Worm (Caenorhabditis elegans): ENCODE data around the gene cyp-33C11.
"Not testable (repeated sequence)": the region's sequence is repeated elsewhere in the genome, so short reads cannot be mapped to it uniquely, and the experiment has no call there.

cyp-33C11 gene

DNA sequence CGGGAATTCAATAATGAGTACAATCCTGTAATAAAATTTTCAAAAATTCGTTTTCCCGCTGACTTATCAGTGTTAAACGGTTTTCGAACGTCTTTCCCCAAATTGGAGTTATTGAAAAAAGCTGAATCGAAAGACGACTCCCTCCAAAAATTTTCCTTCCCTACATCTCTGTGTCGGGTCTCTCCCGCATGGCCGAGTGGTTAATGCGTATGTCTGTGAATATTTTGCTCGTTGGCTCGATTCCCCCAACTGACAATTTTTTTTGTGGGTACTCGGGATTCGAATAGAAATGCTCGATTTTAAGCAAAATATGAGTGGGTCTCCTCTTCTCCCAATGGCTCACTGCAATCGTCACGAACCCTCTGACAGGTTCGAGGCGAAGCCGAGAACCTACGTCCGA, 6.3 kb downstream of the cyp-33C11 start:
- 0 out of 2 replicates have a peak, but pooled peaks have one; percentile 65 for TF ChIP-seq D1046.2 (GFP tag; IDR thresholded peaks at IDR 0.05)
- peak; percentile 71; the same call in 1 of the 2 replicates for TF ChIP-seq F26F4.8 (GFP tag; conservative IDR thresholded peaks at IDR 0.05)
- peak; percentile 68 for TF ChIP-seq arid-1 (GFP tag; conservative IDR thresholded peaks at IDR 0.05)
- TF ChIP-seq pha-4 (GFP tag; IDR thresholded peaks at IDR 0.05): peak; percentile 51; the same call in 1 of the 2 replicates
- not testable (repeated sequence) for TF ChIP-seq pha-4 (tag; optimal IDR thresholded peaks at IDR 0.05)
- peak; percentile 48; the same call in 1 of the 2 replicates for TF ChIP-seq ctbp-1 (GFP tag; IDR thresholded peaks at IDR 0.05)
- peak; percentile 11; the same call in 1 of the 2 replicates for TF ChIP-seq nhr-41 (GFP tag; IDR thresholded peaks at IDR 0.05)
- TF ChIP-seq php-3 (GFP tag; IDR thresholded peaks at IDR 0.05): peak; percentile 57; the same call in 1 of the 2 replicates
- TF ChIP-seq dmd-6 (GFP tag; IDR thresholded peaks at IDR 0.05): peak; percentile 51
- peak; percentile 66 for TF ChIP-seq hmg-1.1 (GFP tag; IDR thresholded peaks at IDR 0.05)
- 0 out of 2 replicates have a peak, but pooled peaks have one; percentile 28 for TF ChIP-seq Y105C5A.15 (GFP tag; IDR thresholded peaks at IDR 0.05)
- 0 out of 2 replicates have a peak, but pooled peaks have one; percentile 34 for TF ChIP-seq Y48G9A.11 (GFP tag; IDR thresholded peaks at IDR 0.05)
- TF ChIP-seq tra-1 (GFP tag; IDR thresholded peaks at IDR 0.05): peak; percentile 59; the same call in 1 of the 2 replicates
- TF ChIP-seq lim-7 (GFP tag; IDR thresholded peaks at IDR 0.05): peak; percentile 87
- peak; percentile 73 for TF ChIP-seq vab-7 (GFP tag; IDR thresholded peaks at IDR 0.05)
- TF ChIP-seq lin-1 (GFP tag; IDR thresholded peaks at IDR 0.05): peak; percentile 51; the same call in 1 of the 2 replicates
- peak; percentile 88 for TF ChIP-seq dmd-8 (GFP tag; IDR thresholded peaks at IDR 0.05)
- 0 out of 2 replicates have a peak, but pooled peaks have one; percentile 24 for TF ChIP-seq Y75B8A.6 (GFP tag; IDR thresholded peaks at IDR 0.05)

- TF ChIP-seq R02D3.7 (tag; optimal IDR thresholded peaks at IDR 0.05): no peak
- TF ChIP-seq fos-1 (tag; optimal IDR thresholded peaks at IDR 0.05): no peak
- TF ChIP-seq daf-19 (GFP tag; conservative IDR thresholded peaks at IDR 0.05): no peak
- TF ChIP-seq attf-4 (tag; optimal IDR thresholded peaks at IDR 0.05): no peak
- no peak for TF ChIP-seq pha-4 (GFP tag; IDR thresholded peaks at IDR 0.05)
- TF ChIP-seq pha-4 (tag; optimal IDR thresholded peaks at IDR 0.05): no peak
- no peak for TF ChIP-seq zip-2 (tag; optimal IDR thresholded peaks at IDR 0.05)
- TF ChIP-seq fkh-10 (GFP tag; optimal IDR thresholded peaks at IDR 0.05): no peak
- no peak for TF ChIP-seq set-16 (GFP tag; IDR thresholded peaks at IDR 0.05)
- no peak for TF ChIP-seq T26A8.4 (GFP tag; IDR thresholded peaks at IDR 0.05)
- no peak for TF ChIP-seq D1046.2 (GFP tag; IDR thresholded peaks at IDR 0.05)
- no peak for TF ChIP-seq nhr-10 (tag; optimal IDR thresholded peaks at IDR 0.05)
- TF ChIP-seq dmd-8 (GFP tag; IDR thresholded peaks at IDR 0.05): no peak
- no peak for TF ChIP-seq nhr-48 (tag; optimal IDR thresholded peaks at IDR 0.05)
- no peak for TF ChIP-seq F44E2.7 (GFP tag; IDR thresholded peaks at IDR 0.05)
- TF ChIP-seq F26F4.8 (GFP tag; conservative IDR thresholded peaks at IDR 0.05): no peak
- no peak for TF ChIP-seq snpc-1.2 (GFP tag; IDR thresholded peaks at IDR 0.05)
- TF ChIP-seq mes-2 (tag; optimal IDR thresholded peaks at IDR 0.05; ENCODE audit: poor library complexity, severe bottlenecking): no peak
- TF ChIP-seq ztf-7 (tag; optimal IDR thresholded peaks at IDR 0.05): no peak
- TF ChIP-seq F37D6.2 (tag; optimal IDR thresholded peaks at IDR 0.05): no peak
- no peak for TF ChIP-seq duxl-1 (tag; optimal IDR thresholded peaks at IDR 0.05; ENCODE audit: poor library complexity)
Measured at ce11 chrV:702260-702659, 10.5 kb downstream of the cyp-33C11 start, which contains the start of gene srbc-37. TSS of gene srbc-37 (plus strand) at chrV:702560.

ce11 chrV:699489-700129, 13.2 kb downstream of the cyp-33C11 start, which contains the start of the genes ugt-29 and srx-5:
TSS of gene ugt-29 (minus strand) at chrV:699589.
TSS of gene srx-5 (plus strand) at chrV:700079.
- TF ChIP-seq egl-27 (tag; optimal IDR thresholded peaks at IDR 0.05) (no peak), dmd-6 (GFP tag; IDR thresholded peaks at IDR 0.05) (0 out of 2 replicates have a peak, but pooled peaks have one; percentile 27)
